Fruit fly (Drosophila melanogaster) whole organism, adult: ENCODE results near the gene CG4942.

Experiments
- bab1 ChIP-seq: fragments of 200-800 bp; sonication (Bioruptor generic); optimal IDR thresholded peaks from 3 replicates; lab custom pipeline; 2019; ENCODE audit warnings: missing biosample characterization, mild to moderate bottlenecking, missing genetic modification characterization, moderate library complexity
- ovo ChIP-seq: fragments of 200-800 bp; sonication (Bioruptor generic); optimal IDR thresholded peaks from 2 replicates; lab custom pipeline; 2016; ENCODE audit warnings: missing biosample characterization, missing genetic modification characterization

DNA sequence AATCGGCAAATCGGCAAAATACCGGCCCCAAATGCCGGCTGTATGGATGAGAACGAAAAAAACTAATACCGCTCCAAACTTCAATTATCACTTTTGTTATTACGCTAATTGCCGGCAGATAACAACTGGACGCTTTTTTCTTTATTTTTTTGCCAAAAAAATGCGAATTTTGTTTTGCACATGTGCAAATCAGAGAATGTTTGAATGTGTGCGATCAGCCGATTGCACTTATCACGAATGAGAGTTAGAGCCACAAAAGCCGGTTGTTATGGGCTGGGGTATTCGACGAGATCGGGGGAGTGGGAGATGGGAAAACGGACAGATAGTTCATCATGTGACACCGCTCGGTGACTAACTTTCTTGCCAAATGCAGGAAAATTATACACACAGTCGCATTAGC, 9.3 kb upstream of the CG4942 start:
- no peak for TF ChIP-seq bab1 (GFP tag; lab: Kevin White, UChicago)
- TF ChIP-seq ovo (GFP tag; lab: Kevin White, UChicago) = no peak
